Worm (Caenorhabditis elegans): ENCODE data around the gene F14F9.3.

DNA sequence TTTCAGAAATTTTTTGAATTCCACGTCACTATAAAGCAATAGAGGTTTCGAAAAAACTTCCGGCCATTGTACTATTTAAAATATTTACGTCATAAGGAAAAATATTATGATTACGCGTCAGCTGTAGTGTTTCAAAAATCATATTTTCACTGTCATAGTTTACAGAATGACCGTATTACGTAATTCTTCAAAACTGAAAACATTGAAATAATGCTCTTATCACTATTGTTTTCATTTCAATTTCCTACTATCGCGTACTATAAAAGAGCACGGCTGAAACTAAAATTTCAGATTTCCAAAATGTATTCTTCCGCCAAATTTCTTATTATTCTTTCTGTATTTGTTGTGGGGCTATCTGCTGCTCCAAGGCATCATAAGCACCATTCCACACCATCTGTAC is 6.5 kb downstream of the F14F9.3 start, which contains the start of gene F14F9.2:
- TF ChIP-seq med-1 (GFP tag; optimal IDR thresholded peaks at IDR 0.05; ENCODE audit: insufficient read depth): no peak
- TF ChIP-seq ztf-29 (GFP tag; IDR thresholded peaks at IDR 0.05): no peak
- no peak for TF ChIP-seq flt-1 (GFP tag; IDR thresholded peaks at IDR 0.05)
- TF ChIP-seq T22C8.4 (GFP tag; IDR thresholded peaks at IDR 0.05): no peak
